Fruit fly (Drosophila melanogaster): ENCODE results near the gene CG32006.

CG32006 gene

DNA sequence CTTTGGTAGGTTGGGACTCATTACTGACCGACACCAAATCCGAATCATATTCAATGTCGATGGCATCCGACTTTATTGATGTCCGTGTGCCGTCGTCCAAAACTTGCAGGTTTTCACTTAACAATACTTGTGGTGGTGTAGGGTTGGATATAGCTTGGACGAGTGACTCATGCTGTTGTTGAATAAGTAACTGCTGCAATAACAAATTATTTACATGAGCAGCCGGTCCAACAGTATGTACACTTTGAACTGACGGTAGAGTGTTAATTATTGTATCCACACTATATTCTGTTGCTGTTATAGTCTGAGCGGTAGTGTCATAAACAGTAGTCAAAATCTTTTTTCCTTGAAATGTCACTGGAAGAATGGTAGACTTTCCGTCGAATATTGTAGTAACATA, 17.0 kb downstream of the CG32006 start (continued):
- TF ChIP-seq CG11456 (GFP tag; IDR thresholded peaks at IDR 0.05) (no peak), Dip3 (GFP tag; optimal IDR thresholded peaks at IDR 0.05) (no peak), CG18764 (GFP tag; optimal IDR thresholded peaks at IDR 0.05) (no peak), Poxn (GFP tag; IDR thresholded peaks at IDR 0.05) (no peak), mld (GFP tag; IDR thresholded peaks at IDR 0.05; ENCODE audit: partially characterized antibody) (no peak), Nf-YC (tag; optimal IDR thresholded peaks at IDR 0.05) (no peak), gcm2 (GFP tag; optimal IDR thresholded peaks at IDR 0.05) (no peak), Neu2 (GFP tag; optimal IDR thresholded peaks at IDR 0.05; ENCODE audit: borderline replicate concordance) (no peak), CG16815 (GFP tag; optimal IDR thresholded peaks at IDR 0.05) (no peak), CG2199 (GFP tag; IDR thresholded peaks at IDR 0.05) (no peak), CG9817 (tag; optimal IDR thresholded peaks at IDR 0.05) (no peak), pros (GFP tag; optimal IDR thresholded peaks at IDR 0.05) (no peak), odd (GFP tag; optimal IDR thresholded peaks at IDR 0.05) (peak; percentile 30), amos (GFP tag; IDR thresholded peaks at IDR 0.05; ENCODE audit: partially characterized antibody) (no peak), wek (GFP tag; optimal IDR thresholded peaks at IDR 0.05) (peak; percentile 49), Sox100B (GFP tag; optimal IDR thresholded peaks at IDR 0.05) (peak; percentile 26), CG8290 (GFP tag; optimal IDR thresholded peaks at IDR 0.05) (no peak), CG8290 (tag; optimal IDR thresholded peaks at IDR 0.05) (peak; percentile 23 to 41)

DNA sequence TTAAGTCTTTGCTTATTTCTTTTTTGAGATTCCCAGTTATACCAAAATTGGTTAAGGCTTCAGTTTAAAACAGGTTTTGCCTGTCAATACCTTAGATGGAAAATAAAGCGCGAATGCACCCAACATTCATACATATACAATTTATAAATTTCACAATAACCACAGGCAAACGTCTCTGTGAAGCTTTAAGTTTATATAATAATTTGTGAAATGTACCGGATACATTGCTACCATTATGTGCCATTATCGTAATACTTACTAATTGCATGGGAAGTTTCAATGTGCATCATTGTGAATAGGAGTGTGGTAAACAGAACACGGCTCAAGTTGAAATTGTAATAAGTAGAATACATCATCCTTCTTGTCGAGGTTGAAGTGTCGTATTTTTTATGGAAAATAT, 24.0 kb downstream of the CG32006 start:
- TF ChIP-seq sens (GFP tag) (peak; percentile 65), Ada2b (GFP tag; IDR thresholded peaks at IDR 0.05) (no peak), CG17802 (tag; optimal IDR thresholded peaks at IDR 0.05) (peak; percentile 79), CG2199 (GFP tag; IDR thresholded peaks at IDR 0.05) (peak; percentile 79; the same call in 2 of the 3 replicates), abd-A (tag; optimal IDR thresholded peaks at IDR 0.05) (no peak), CG3847 (GFP tag; IDR thresholded peaks at IDR 0.05) (no peak), Pdp1 (GFP tag; optimal IDR thresholded peaks at IDR 0.05) (peak in 1 of 2 experiments; percentile 45)

DNA sequence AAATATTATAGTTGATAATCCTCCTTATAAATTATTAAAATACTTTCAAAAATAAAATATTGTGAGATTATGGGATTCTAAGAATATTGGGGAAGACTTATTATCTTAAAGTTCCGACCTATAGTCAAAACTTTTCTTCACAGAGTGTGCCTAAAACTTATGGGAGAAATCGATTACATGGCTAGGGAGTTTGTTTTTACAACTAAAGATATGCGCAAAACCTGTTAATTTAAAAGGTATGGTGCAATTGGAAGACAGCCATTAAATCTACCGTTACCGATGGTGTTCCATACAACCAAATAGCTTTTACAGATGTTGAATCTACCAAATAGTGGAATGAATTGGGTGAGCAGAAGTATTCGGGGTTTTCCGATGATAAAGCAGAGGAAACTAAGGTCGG, 24.7 kb downstream of the CG32006 start, which contains the start of gene CG33978:
TSS of gene CG33978 (minus strand) at position 395 of the 400 bp plus-strand sequence.
- TF ChIP-seq CG11085 (GFP tag; IDR thresholded peaks at IDR 0.05) (no peak), Fer1 (GFP tag; optimal IDR thresholded peaks at IDR 0.05) (no peak), Xrp1 (GFP tag; IDR thresholded peaks at IDR 0.05) (no peak), p53 (GFP tag; optimal IDR thresholded peaks at IDR 0.05) (no peak), scrt (GFP tag; optimal IDR thresholded peaks at IDR 0.05) (no peak), zen2 (GFP tag; IDR thresholded peaks at IDR 0.05; ENCODE audit: partially characterized antibody) (no peak), CG12769 (tag; optimal IDR thresholded peaks at IDR 0.05) (peak; percentile 26), jumu (GFP tag; optimal IDR thresholded peaks at IDR 0.05) (no peak), eve (GFP tag; optimal IDR thresholded peaks at IDR 0.05) (peak in 1 of 2 experiments; percentile 30), chn (GFP tag; optimal IDR thresholded peaks at IDR 0.05) (no peak), onecut (GFP tag; IDR thresholded peaks at IDR 0.05) (peak; percentile 78), CG10462 (GFP tag; optimal IDR thresholded peaks at IDR 0.05) (no peak), CG13894 (tag; optimal IDR thresholded peaks at IDR 0.05) (peak; percentile 58)

Measured in whole organism, embryonic.